Worm (Caenorhabditis elegans) whole organism, early embryonic: ENCODE data around the gene set-14.

ENCODE experiments used
- B0310.2 ChIP-seq: sonication (generic microtip); optimal IDR thresholded peaks from 2 replicates; lab custom pipeline; 2016; ENCODE audit warnings: mild to moderate bottlenecking, missing genetic modification characterization, missing compliant biosample characterization
- ama-1 ChIP-seq: fragments of 150-350 bp; optimal IDR thresholded peaks from 2 replicates; lab custom pipeline; 2014
- ets-7 ChIP-seq: sonication (generic microtip); optimal IDR thresholded peaks from 2 replicates; lab custom pipeline; 2016; ENCODE audit warnings: missing genotype, missing genetic modification characterization, missing compliant biosample characterization
- flt-1 ChIP-seq: fragments of 200-800 bp; sonication (Bioruptor generic); IDR thresholded peaks from 2 replicates; pipeline ENCODE4 v1.3.6; 2022; ENCODE audit warnings: missing genetic modification characterization, missing compliant biosample characterization
- hnd-1 ChIP-seq: sonication (generic microtip); optimal IDR thresholded peaks from 2 replicates; lab custom pipeline; 2016; ENCODE audit warnings: missing genetic modification characterization, missing compliant biosample characterization
- tra-4 ChIP-seq: sonication (generic microtip); optimal IDR thresholded peaks from 2 replicates; lab custom pipeline; 2017; ENCODE audit warnings: missing genetic modification characterization, missing compliant biosample characterization

- TF ChIP-seq flt-1 = no peak
- TF ChIP-seq tra-4 = no peak
- TF ChIP-seq ets-7 (tag; lab: Kevin White, UChicago) = no peak
- TF ChIP-seq ama-1 = no peak
- TF ChIP-seq hnd-1 = no peak
- TF ChIP-seq B0310.2 = no peak
These were observed 36.7 kb downstream of the set-14 start for ce11 chrII:10759425-10759824.
